Worm (Caenorhabditis elegans): ENCODE data around the gene ets-5.

DNA sequence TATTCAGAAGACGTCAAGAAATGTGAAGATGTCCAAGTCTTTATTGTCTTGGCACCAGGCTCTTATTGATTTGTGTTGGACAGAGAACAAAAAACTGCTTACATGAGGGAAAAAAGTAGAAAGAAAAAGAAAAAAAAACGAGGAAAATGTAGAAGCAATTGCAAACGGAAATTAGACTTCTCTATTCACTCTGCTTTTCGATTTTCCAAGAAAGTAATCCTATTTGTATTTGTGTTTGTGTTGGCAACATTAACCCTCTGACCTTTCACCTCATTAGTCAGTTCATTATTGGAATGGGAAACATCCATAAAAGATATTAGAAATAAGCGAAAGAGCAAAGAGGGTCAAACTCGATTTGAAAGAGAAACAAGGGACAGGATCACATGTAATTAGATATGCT, 52.6 kb downstream of the ets-5 start:
- TF ChIP-seq nhr-28 (tag; optimal IDR thresholded peaks at IDR 0.05): no peak
- TF ChIP-seq unc-39 (tag; optimal IDR thresholded peaks at IDR 0.05): no peak

Measured in whole organism, mixed stage, embryonic.